Fruit fly (Drosophila melanogaster) whole organism, pupa: ENCODE measurements around the gene Pld3.

Experiments
- CG14655 ChIP-seq: fragments of 200-800 bp; sonication (Bioruptor generic); optimal IDR thresholded peaks from 3 replicates; lab custom pipeline; 2017; ENCODE audit warnings: mild to moderate bottlenecking, missing biosample characterization, missing genetic modification reagents, missing genetic modification characterization
- CG32121 ChIP-seq: fragments of 200-800 bp; sonication (Bioruptor generic); IDR thresholded peaks from 2 replicates; pipeline ENCODE4 v1.3.6; 2022; ENCODE audit warnings: missing biosample characterization, missing genetic modification characterization
- CG4496 ChIP-seq: fragments of 200-800 bp; sonication (Bioruptor generic); IDR thresholded peaks from 3 replicates; pipeline ENCODE4 v1.3.6; 2022; ENCODE audit warnings: missing biosample characterization, missing genetic modification characterization
- CG8159 ChIP-seq: fragments of 200-800 bp; sonication (Bioruptor generic); optimal IDR thresholded peaks from 3 replicates; lab custom pipeline; 2018; ENCODE audit warnings: missing biosample characterization, mild to moderate bottlenecking, missing genetic modification characterization, moderate library complexity
- D1 ChIP-seq: fragments of 200-800 bp; sonication (Bioruptor generic); optimal IDR thresholded peaks from 2 replicates; lab custom pipeline; 2018; ENCODE audit warnings: missing biosample characterization, mild to moderate bottlenecking, missing genetic modification characterization, moderate library complexity
- EcR ChIP-seq: fragments of 200-800 bp; sonication (Bioruptor generic); optimal IDR thresholded peaks from 3 replicates; lab custom pipeline; 2019; ENCODE audit warnings: missing biosample characterization, missing genetic modification characterization, mild to moderate bottlenecking, moderate library complexity, missing genetic modification reagents
- Ets98B ChIP-seq: fragments of 200-800 bp; sonication (Bioruptor generic); IDR thresholded peaks from 2 replicates; pipeline ENCODE4 v1.3.6; 2022; ENCODE audit warnings: missing biosample characterization, missing genetic modification characterization
- Pif1B ChIP-seq: fragments of 200-800 bp; sonication (Bioruptor generic); optimal IDR thresholded peaks from 3 replicates; lab custom pipeline; 2016; ENCODE audit warnings: missing biosample characterization, missing genetic modification characterization
- fd96Ca ChIP-seq: fragments of 200-800 bp; sonication (Bioruptor generic); IDR thresholded peaks from 3 replicates; pipeline ENCODE4 v1.3.6; 2022; ENCODE audit warnings: missing biosample characterization, missing genetic modification characterization

- TF ChIP-seq CG8159 (tag; lab: Kevin White, UChicago) (no peak), Pif1B (GFP tag; lab: Kevin White, UChicago) (no peak), D1 (tag; lab: Kevin White, UChicago) (no peak), Ets98B (no peak), CG14655 (no peak), CG32121 (no peak), CG4496 (GFP tag; lab: Robert Waterston, UW) (no peak), fd96Ca (no peak), EcR (no peak)
Measured at dm6 chr2L:21187753-21188152, 29.1 kb downstream of the Pld3 start.
